Worm (Caenorhabditis elegans): ENCODE results near the gene dmd-7.
A peak's percentile ranks its signal among the peaks of the same experiment; 100 is the strongest.

DNA sequence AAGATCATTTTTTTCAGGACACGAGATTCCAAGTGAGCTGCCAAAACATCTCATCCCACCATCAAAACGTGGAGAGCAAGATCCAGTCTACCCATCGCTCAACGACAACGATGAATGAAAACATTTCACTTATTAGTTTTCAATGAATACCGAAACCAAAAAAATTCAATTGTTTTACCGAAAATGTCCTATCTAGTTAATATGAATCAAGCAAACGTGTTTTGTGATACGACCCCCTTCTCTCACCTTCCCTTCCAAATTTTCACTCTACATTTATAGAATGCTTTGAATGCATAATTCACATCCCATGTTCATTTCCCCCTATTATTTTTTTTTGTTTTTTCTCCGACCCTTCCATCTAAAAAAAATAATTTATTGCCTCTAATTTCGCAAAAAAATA, 29.6 kb upstream of the dmd-7 start:
- TF ChIP-seq unc-62 (GFP tag; optimal IDR thresholded peaks at IDR 0.05) (no peak), lsy-2 (tag; optimal IDR thresholded peaks at IDR 0.05) (no peak), egl-27 (tag; optimal IDR thresholded peaks at IDR 0.05) (no peak), mbf-1 (tag; optimal IDR thresholded peaks at IDR 0.05) (no peak), sma-9 (GFP tag; optimal IDR thresholded peaks at IDR 0.05) (peak; percentile 5), sma-9 (tag; optimal IDR thresholded peaks at IDR 0.05) (no peak), ZK546.5 (tag; optimal IDR thresholded peaks at IDR 0.05) (no peak), ztf-4 (tag; optimal IDR thresholded peaks at IDR 0.05) (no peak), unc-39 (tag; optimal IDR thresholded peaks at IDR 0.05) (no peak), skn-1 (tag; optimal IDR thresholded peaks at IDR 0.05) (no peak), ceh-82 (tag; optimal IDR thresholded peaks at IDR 0.05) (no peak), lin-11 (tag; optimal IDR thresholded peaks at IDR 0.05) (no peak), blmp-1 (tag; optimal IDR thresholded peaks at IDR 0.05; ENCODE audit: insufficient read depth) (no peak), unc-55 (GFP tag; optimal IDR thresholded peaks at IDR 0.05) (no peak), snpc-4 (tag; optimal IDR thresholded peaks at IDR 0.05) (no peak)

All from whole organism, L2 larva.